Fruit fly (Drosophila melanogaster) whole organism, prepupa: Measurements from ENCODE around the gene Shawl.

ENCODE experiments used
- CG10669 ChIP-seq: fragments of 200-800 bp; sonication (Bioruptor generic); optimal IDR thresholded peaks from 3 replicates; lab custom pipeline; 2018; ENCODE audit warnings: missing biosample characterization, mild to moderate bottlenecking, missing genetic modification characterization, moderate library complexity
- CG1621 ChIP-seq: fragments of 200-800 bp; sonication (Bioruptor generic); optimal IDR thresholded peaks from 3 replicates; lab custom pipeline; 2018; ENCODE audit warnings: missing biosample characterization, mild to moderate bottlenecking, missing genetic modification characterization
- CG31627 ChIP-seq: fragments of 200-800 bp; sonication (Bioruptor generic); optimal IDR thresholded peaks from 3 replicates; lab custom pipeline; 2016; ENCODE audit warnings: missing biosample characterization, missing genetic modification characterization
- CG6854 ChIP-seq: fragments of 200-800 bp; sonication (Bioruptor generic); optimal IDR thresholded peaks from 2 replicates; lab custom pipeline; 2017; ENCODE audit warnings: missing biosample characterization, mild to moderate bottlenecking, missing genetic modification characterization
- CG8119 ChIP-seq: fragments of 200-800 bp; sonication (Bioruptor generic); IDR thresholded peaks from 3 replicates; pipeline ENCODE4 v1.3.6; 2022; ENCODE audit warnings: missing biosample characterization, missing genetic modification characterization
- Eip78C ChIP-seq: fragments of 200-800 bp; sonication (Bioruptor generic); peaks from one replicate; lab custom pipeline; 2016; ENCODE audit warnings: missing biosample characterization, missing genetic modification characterization
- Sox14 ChIP-seq: fragments of 200-800 bp; sonication (Bioruptor generic); optimal IDR thresholded peaks from 3 replicates; lab custom pipeline; 2016; ENCODE audit warnings: missing biosample characterization, missing genetic modification characterization
- Sox15 ChIP-seq: fragments of 200-800 bp; sonication (Bioruptor generic); optimal IDR thresholded peaks from 3 replicates; lab custom pipeline; 2016; ENCODE audit warnings: missing biosample characterization, missing genetic modification characterization
- achi ChIP-seq: fragments of 200-800 bp; sonication (Bioruptor generic); optimal IDR thresholded peaks from 3 replicates; lab custom pipeline; 2016; ENCODE audit warnings: missing biosample characterization, missing genetic modification characterization
- acj6 ChIP-seq: fragments of 200-800 bp; sonication (Bioruptor generic); optimal IDR thresholded peaks from 3 replicates; lab custom pipeline; 2016; ENCODE audit warnings: missing biosample characterization, missing genetic modification characterization
- dac ChIP-seq: fragments of 200-800 bp; sonication (Bioruptor generic); optimal IDR thresholded peaks from 2 replicates; lab custom pipeline; 2017; ENCODE audit warnings: missing biosample characterization, mild to moderate bottlenecking, missing genetic modification characterization
- esn ChIP-seq: fragments of 200-800 bp; sonication (Bioruptor generic); optimal IDR thresholded peaks from 2 replicates; lab custom pipeline; 2016; ENCODE audit warnings: missing biosample characterization, mild to moderate bottlenecking, missing genetic modification characterization, moderate library complexity
- fd59A ChIP-seq: fragments of 200-800 bp; sonication (Bioruptor generic); optimal IDR thresholded peaks from 2 replicates; lab custom pipeline; 2017; ENCODE audit warnings: missing biosample characterization, mild to moderate bottlenecking, missing genetic modification characterization, missing genetic modification reagents

Shawl gene

DNA sequence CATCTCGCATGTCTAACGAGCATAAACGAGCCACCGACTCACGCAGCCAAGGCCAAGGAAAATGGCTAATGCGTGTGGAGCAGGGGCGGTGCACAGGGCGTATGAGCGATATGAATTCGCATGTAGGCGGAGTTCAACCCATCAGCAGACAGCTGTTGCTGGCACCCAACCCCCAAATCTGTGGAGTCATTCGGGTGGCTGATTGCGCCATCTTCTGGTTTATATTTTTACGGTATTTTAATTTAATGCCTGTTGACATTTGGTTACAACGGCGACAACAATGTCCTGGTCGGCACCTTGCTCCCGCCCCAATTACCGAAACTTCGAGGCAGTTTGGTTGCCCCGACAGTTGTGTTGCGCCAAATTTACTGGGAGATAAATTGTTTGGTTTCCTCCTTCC, 93.9 kb downstream of the Shawl start:
- no peak for TF ChIP-seq dac (GFP tag; lab: Kevin White, UChicago)
- TF ChIP-seq CG6854 (GFP tag; lab: Kevin White, UChicago) = no peak
- TF ChIP-seq achi (GFP tag; lab: Kevin White, UChicago) = no peak
- TF ChIP-seq acj6 (GFP tag; lab: Kevin White, UChicago) = no peak
- no peak for TF ChIP-seq CG31627 (GFP tag; lab: Kevin White, UChicago)
- no peak for TF ChIP-seq CG10669 (GFP tag; lab: Kevin White, UChicago)
- no peak for TF ChIP-seq Sox14
- TF ChIP-seq fd59A (GFP tag; lab: Kevin White, UChicago) = no peak
- no peak for TF ChIP-seq Sox15 (GFP tag; lab: Kevin White, UChicago)
- no peak for TF ChIP-seq Eip78C (GFP tag; lab: Kevin White, UChicago)
- TF ChIP-seq CG8119 (GFP tag; lab: Robert Waterston, UW) = no peak
- no peak for TF ChIP-seq CG1621
- no peak for TF ChIP-seq esn (GFP tag; lab: Kevin White, UChicago)
